Worm (Caenorhabditis elegans): ENCODE data around the gene C07B5.6.

C07B5.6 gene

ce11 chrX:9548890-9549289 is 30.1 kb downstream of the C07B5.6 start (continued):
- TF ChIP-seq lsy-2 (tag; optimal IDR thresholded peaks at IDR 0.05) (peak in 1 of 2 experiments; percentile 24), peb-1 (tag; optimal IDR thresholded peaks at IDR 0.05) (no peak)

ce11 chrX:9549657-9550369 is 31.0 kb downstream of the C07B5.6 start:
- TF ChIP-seq gmeb-1 (tag; optimal IDR thresholded peaks at IDR 0.05), result no peak
- TF ChIP-seq nhr-11 (tag; optimal IDR thresholded peaks at IDR 0.05), result no peak
- TF ChIP-seq sma-3 (GFP tag; optimal IDR thresholded peaks at IDR 0.05), result no peak
- TF ChIP-seq nhr-10 (tag; optimal IDR thresholded peaks at IDR 0.05), result no peak
- no peak for TF ChIP-seq lsy-2 (tag; optimal IDR thresholded peaks at IDR 0.05)
- TF ChIP-seq nhr-25 (tag; optimal IDR thresholded peaks at IDR 0.05), result peak; percentile 57
- TF ChIP-seq Y55F3AM.14 (GFP tag; optimal IDR thresholded peaks at IDR 0.05), result peak; percentile 22
- TF ChIP-seq ztf-4 (tag; optimal IDR thresholded peaks at IDR 0.05), result no peak
- TF ChIP-seq unc-55 (GFP tag; optimal IDR thresholded peaks at IDR 0.05), result peak; percentile 43
- TF ChIP-seq blmp-1 (tag; optimal IDR thresholded peaks at IDR 0.05; ENCODE audit: insufficient read depth), result peak; percentile 42
- TF ChIP-seq nhr-6 (tag; optimal IDR thresholded peaks at IDR 0.05), result no peak
- peak; percentile 16 for TF ChIP-seq nhr-129 (tag; optimal IDR thresholded peaks at IDR 0.05)
- no peak for TF ChIP-seq peb-1 (tag; optimal IDR thresholded peaks at IDR 0.05)

ce11 chrX:9550519-9550918 is 31.7 kb downstream of the C07B5.6 start:
- TF ChIP-seq lin-13 (GFP tag; optimal IDR thresholded peaks at IDR 0.05), result no peak
- TF ChIP-seq nhr-10 (tag; optimal IDR thresholded peaks at IDR 0.05), result no peak
- TF ChIP-seq sma-9 (GFP tag; optimal IDR thresholded peaks at IDR 0.05), result peak; percentile 21
- TF ChIP-seq sma-9 (tag; optimal IDR thresholded peaks at IDR 0.05), result no peak
- peak; percentile 72 for TF ChIP-seq fos-1 (tag; optimal IDR thresholded peaks at IDR 0.05)

- TF ChIP-seq sma-3 (GFP tag; optimal IDR thresholded peaks at IDR 0.05) (peak; percentile 77), nhr-129 (tag; optimal IDR thresholded peaks at IDR 0.05) (peak; percentile 52), zag-1 (tag; optimal IDR thresholded peaks at IDR 0.05) (peak; percentile 15), crh-2 (tag; optimal IDR thresholded peaks at IDR 0.05) (peak; percentile 35), mab-5 (tag; optimal IDR thresholded peaks at IDR 0.05) (no peak), C34F6.9 (tag; optimal IDR thresholded peaks at IDR 0.05) (peak; percentile 52), mdl-1 (tag; optimal IDR thresholded peaks at IDR 0.05) (peak; percentile 67 to 77), F13H6.1 (tag; optimal IDR thresholded peaks at IDR 0.05) (peak; percentile 79), lin-13 (GFP tag; optimal IDR thresholded peaks at IDR 0.05) (peak; percentile 19), nhr-237 (tag; optimal IDR thresholded peaks at IDR 0.05) (no peak), lsy-2 (tag; optimal IDR thresholded peaks at IDR 0.05) (peak in 1 of 2 experiments; percentile 57), nhr-21 (tag; optimal IDR thresholded peaks at IDR 0.05) (peak; percentile 64), alr-1 (tag; optimal IDR thresholded peaks at IDR 0.05) (no peak), lin-11 (tag; optimal IDR thresholded peaks at IDR 0.05) (peak; percentile 30), sma-9 (GFP tag; optimal IDR thresholded peaks at IDR 0.05) (peak; percentile 35), sma-9 (tag; optimal IDR thresholded peaks at IDR 0.05) (peak; percentile 4), nhr-23 (tag; optimal IDR thresholded peaks at IDR 0.05) (no peak), nhr-25 (tag; optimal IDR thresholded peaks at IDR 0.05) (peak; percentile 91), Y55F3AM.14 (GFP tag; optimal IDR thresholded peaks at IDR 0.05) (peak; percentile 29), egl-27 (tag; optimal IDR thresholded peaks at IDR 0.05) (peak; percentile 49), ama-1 (optimal IDR thresholded peaks at IDR 0.05) (no peak), blmp-1 (tag; optimal IDR thresholded peaks at IDR 0.05; ENCODE audit: insufficient read depth) (peak; percentile 67), fos-1 (tag; optimal IDR thresholded peaks at IDR 0.05) (peak; percentile 48), sem-4 (tag; optimal IDR thresholded peaks at IDR 0.05) (peak; percentile 51), elt-1 (tag; optimal IDR thresholded peaks at IDR 0.05) (no peak)
Measured at ce11 chrX:9551112-9551511, 32.3 kb downstream of the C07B5.6 start.

ce11 chrX:9552404-9552803 is 33.6 kb downstream of the C07B5.6 start:
- TF ChIP-seq nhr-129 (tag; optimal IDR thresholded peaks at IDR 0.05) (peak; percentile 20), ZK546.5 (tag; optimal IDR thresholded peaks at IDR 0.05) (no peak), nhr-12 (tag; optimal IDR thresholded peaks at IDR 0.05) (no peak), nhr-25 (tag; optimal IDR thresholded peaks at IDR 0.05) (peak; percentile 53), dmd-4 (tag; optimal IDR thresholded peaks at IDR 0.05) (no peak), sem-4 (tag; optimal IDR thresholded peaks at IDR 0.05) (no peak), nhr-237 (tag; optimal IDR thresholded peaks at IDR 0.05) (no peak), gmeb-1 (tag; optimal IDR thresholded peaks at IDR 0.05) (peak; percentile 7), mdl-1 (tag; optimal IDR thresholded peaks at IDR 0.05) (peak in 1 of 2 experiments; percentile 17), elt-3 (tag; optimal IDR thresholded peaks at IDR 0.05) (no peak), crh-2 (tag; optimal IDR thresholded peaks at IDR 0.05) (peak; percentile 32), mab-5 (tag; optimal IDR thresholded peaks at IDR 0.05) (no peak), ceh-16 (tag; optimal IDR thresholded peaks at IDR 0.05) (no peak), fos-1 (tag; optimal IDR thresholded peaks at IDR 0.05) (peak; percentile 38), lsy-2 (tag; optimal IDR thresholded peaks at IDR 0.05) (peak in 1 of 2 experiments; percentile 2), nhr-11 (tag; optimal IDR thresholded peaks at IDR 0.05) (no peak), nhr-23 (tag; optimal IDR thresholded peaks at IDR 0.05) (no peak), sma-3 (GFP tag; optimal IDR thresholded peaks at IDR 0.05) (peak; percentile 36), C34F6.9 (tag; optimal IDR thresholded peaks at IDR 0.05) (peak; percentile 25), snpc-4 (tag; optimal IDR thresholded peaks at IDR 0.05) (no peak), mbf-1 (tag; optimal IDR thresholded peaks at IDR 0.05) (no peak), ceh-82 (tag; optimal IDR thresholded peaks at IDR 0.05) (no peak), blmp-1 (tag; optimal IDR thresholded peaks at IDR 0.05; ENCODE audit: insufficient read depth) (peak; percentile 46), unc-39 (tag; optimal IDR thresholded peaks at IDR 0.05) (no peak), sma-9 (GFP tag; optimal IDR thresholded peaks at IDR 0.05) (peak; percentile 15), sma-9 (tag; optimal IDR thresholded peaks at IDR 0.05) (no peak), lin-13 (GFP tag; optimal IDR thresholded peaks at IDR 0.05) (peak; percentile 16)
